Worm (Caenorhabditis elegans) whole organism, L3 larva: ENCODE results near the gene aptf-3.

Experiments used
- R02D3.7 ChIP-seq: fragments of 150-350 bp; optimal IDR thresholded peaks from 2 replicates; lab custom pipeline; 2014; ENCODE audit warnings: missing biosample characterization, missing genetic modification characterization
- ZK546.5 ChIP-seq: sonication (generic microtip); optimal IDR thresholded peaks from 2 replicates; lab custom pipeline; 2017; ENCODE audit warnings: missing biosample characterization, missing genetic modification characterization
- ama-1 ChIP-seq: fragments of 150-350 bp; optimal IDR thresholded peaks from 2 replicates; lab custom pipeline; 2018
- ceh-28 ChIP-seq: fragments of 150-350 bp; optimal IDR thresholded peaks from 2 replicates; lab custom pipeline; 2014; ENCODE audit warnings: missing biosample characterization, missing genetic modification reagents, missing genetic modification characterization
- ceh-9 ChIP-seq: sonication (generic microtip); optimal IDR thresholded peaks from 2 replicates; lab custom pipeline; 2018; ENCODE audit warnings: missing biosample characterization, missing genetic modification characterization
- egl-27 ChIP-seq: sonication (generic microtip); optimal IDR thresholded peaks from 4 replicates; lab custom pipeline; 2017; ENCODE audit warnings: missing biosample characterization, missing genetic modification reagents, missing genetic modification characterization
- elt-1 ChIP-seq: fragments of 150-350 bp; optimal IDR thresholded peaks from 2 replicates; lab custom pipeline; 2014; ENCODE audit warnings: missing biosample characterization, missing genetic modification characterization
- elt-2 ChIP-seq: sonication (generic microtip); optimal IDR thresholded peaks from 2 replicates; lab custom pipeline; 2016; ENCODE audit warnings: missing genetic modification reagents, mild to moderate bottlenecking, missing genetic modification characterization, missing compliant biosample characterization
- eor-1 ChIP-seq, 2 experiments: fragments of 150-350 bp; optimal IDR thresholded peaks; 2 replicates each; lab custom pipeline; 2014 to 2018; ENCODE audit warnings: missing biosample characterization in 2 of 2, missing genetic modification characterization in 2 of 2
- fos-1 ChIP-seq: fragments of 150-350 bp; optimal IDR thresholded peaks from 2 replicates; lab custom pipeline; 2014; ENCODE audit warnings: missing biosample characterization, missing genetic modification characterization
- hmg-11 ChIP-seq: sonication (generic microtip); optimal IDR thresholded peaks from 2 replicates; lab custom pipeline; 2016; ENCODE audit warnings: missing genetic modification characterization, missing compliant biosample characterization
- lin-39 ChIP-seq: fragments of 150-350 bp; optimal IDR thresholded peaks from 2 replicates; lab custom pipeline; 2018; ENCODE audit warnings: missing biosample characterization, missing genetic modification reagents, missing genetic modification characterization
- nhr-11 ChIP-seq: fragments of 150-350 bp; optimal IDR thresholded peaks from 2 replicates; lab custom pipeline; 2014; ENCODE audit warnings: missing biosample characterization, missing genetic modification characterization
- nhr-12 ChIP-seq: fragments of 150-350 bp; optimal IDR thresholded peaks from 2 replicates; lab custom pipeline; 2014; ENCODE audit warnings: missing biosample characterization, missing genetic modification characterization
- nhr-23 ChIP-seq: fragments of 150-350 bp; optimal IDR thresholded peaks from 2 replicates; lab custom pipeline; 2014; ENCODE audit warnings: missing biosample characterization, missing genetic modification reagents, missing genetic modification characterization
- nhr-237 ChIP-seq: fragments of 150-350 bp; optimal IDR thresholded peaks from 2 replicates; lab custom pipeline; 2014; ENCODE audit warnings: missing biosample characterization, missing genetic modification characterization
- nhr-25 ChIP-seq: sonication (generic microtip); optimal IDR thresholded peaks from 2 replicates; lab custom pipeline; 2017; ENCODE audit warnings: missing biosample characterization, missing genetic modification characterization
- nhr-43 ChIP-seq: sonication (generic microtip); optimal IDR thresholded peaks from 2 replicates; lab custom pipeline; 2016; ENCODE audit warnings: mild to moderate bottlenecking, missing genetic modification characterization, missing compliant biosample characterization; ENCODE audit not compliant: poor library complexity, severe bottlenecking
- nhr-67 ChIP-seq: fragments of 150-350 bp; optimal IDR thresholded peaks from 2 replicates; lab custom pipeline; 2014; ENCODE audit warnings: missing biosample characterization, missing genetic modification characterization
- nhr-76 ChIP-seq: fragments of 150-350 bp; sonication (generic microtip); optimal IDR thresholded peaks from 5 replicates; lab custom pipeline; 2014; ENCODE audit warnings: missing biosample characterization, missing genetic modification characterization
- nhr-77 ChIP-seq: fragments of 150-350 bp; optimal IDR thresholded peaks from 2 replicates; lab custom pipeline; 2014; ENCODE audit warnings: missing biosample characterization, missing genetic modification characterization
- pha-4 ChIP-seq: fragments of 150-350 bp; optimal IDR thresholded peaks from 2 replicates; lab custom pipeline; 2014; ENCODE audit warnings: missing biosample characterization, missing genetic modification reagents, missing genetic modification characterization
- pqm-1 ChIP-seq: fragments of 150-350 bp; optimal IDR thresholded peaks from 2 replicates; lab custom pipeline; 2017; ENCODE audit warnings: missing biosample characterization, missing genetic modification characterization, inconsistent platforms
- snpc-4 ChIP-seq: fragments of 150-350 bp; optimal IDR thresholded peaks from 2 replicates; lab custom pipeline; 2014; ENCODE audit warnings: missing biosample characterization, missing genetic modification characterization
- tbx-2 ChIP-seq: sonication (generic microtip); optimal IDR thresholded peaks from 2 replicates; lab custom pipeline; 2016; ENCODE audit warnings: mild to moderate bottlenecking, missing genetic modification characterization, missing compliant biosample characterization
- unc-39 ChIP-seq: sonication (generic microtip); optimal IDR thresholded peaks from 4 replicates; lab custom pipeline; 2017; ENCODE audit warnings: missing biosample characterization, missing genetic modification characterization
- unc-62 ChIP-seq: fragments of 150-350 bp; sonication (generic microtip); optimal IDR thresholded peaks from 4 replicates; lab custom pipeline; 2014; ENCODE audit warnings: missing biosample characterization, missing genetic modification reagents, missing genetic modification characterization
- ztf-11 ChIP-seq: fragments of 150-350 bp; optimal IDR thresholded peaks from 2 replicates; lab custom pipeline; 2014; ENCODE audit warnings: missing biosample characterization, missing genetic modification characterization

The aptf-3 gene

ce11 chrII:8641131-8641530 lies 47.1 kb downstream of the aptf-3 start, which contains the start of gene D2085.7:
TSS of gene D2085.7 (plus strand) at chrII:8641381.
- TF ChIP-seq unc-39 (no peak), nhr-23 (peak; percentile 25), R02D3.7 (no peak), fos-1 (tag; lab: Kevin White, UChicago) (no peak), elt-2 (tag; lab: Kevin White, UChicago) (peak; percentile 24), nhr-25 (tag; lab: Kevin White, UChicago) (peak; percentile 37), nhr-67 (no peak), tbx-2 (tag; lab: Kevin White, UChicago) (no peak)
- TF ChIP-seq, all 47 proteins: peak for 3

- TF ChIP-seq ceh-28 (no peak), elt-2 (tag; lab: Kevin White, UChicago) (no peak), hmg-11 (tag; lab: Kevin White, UChicago) (no peak), unc-39 (no peak), snpc-4 (tag; lab: Kevin White, UChicago) (no peak)
Measured at ce11 chrII:8642376-8642775, 48.4 kb downstream of the aptf-3 start.

ce11 chrII:8643627-8644356 lies 49.8 kb downstream of the aptf-3 start:
- TF ChIP-seq pqm-1 (tag; lab: Kevin White, UChicago) = no peak
- TF ChIP-seq unc-39 = no peak
- no peak for TF ChIP-seq elt-1
- no peak for TF ChIP-seq nhr-12
- TF ChIP-seq egl-27 (tag; lab: Kevin White, UChicago) = no peak
- peak; percentile 20 for TF ChIP-seq pha-4 (tag; lab: Kevin White, UChicago)
- TF ChIP-seq unc-62 = peak; percentile 7
- TF ChIP-seq ZK546.5 (tag; lab: Kevin White, UChicago) = no peak
- no peak for TF ChIP-seq R02D3.7
- no peak for TF ChIP-seq nhr-237 (tag; lab: Kevin White, UChicago)
- TF ChIP-seq nhr-25 (tag; lab: Kevin White, UChicago) = no peak
- TF ChIP-seq ama-1 (lab: Kevin White, UChicago) = no peak
- no peak for TF ChIP-seq fos-1 (tag; lab: Kevin White, UChicago)
- TF ChIP-seq ceh-9 = no peak
- TF ChIP-seq eor-1 (tag; optimal IDR thresholded peaks at IDR 0.05; lab: Kevin White, UChicago) = no peak
- no peak for TF ChIP-seq nhr-11 (tag; lab: Kevin White, UChicago)
- TF ChIP-seq nhr-67 = no peak
- no peak for TF ChIP-seq nhr-43 (tag; lab: Kevin White, UChicago)
- no peak for TF ChIP-seq tbx-2 (tag; lab: Kevin White, UChicago)
- TF ChIP-seq elt-2 (tag; lab: Kevin White, UChicago) = no peak
- no peak for TF ChIP-seq nhr-76 (tag; lab: Kevin White, UChicago)
- no peak for TF ChIP-seq nhr-77 (tag; lab: Kevin White, UChicago)
- TF ChIP-seq ztf-11 (tag; lab: Kevin White, UChicago) = no peak
- TF ChIP-seq lin-39 = peak; percentile 31
